Worm (Caenorhabditis elegans) whole organism, L3 larva: Measurements from ENCODE around the gene C09B9.1.

Experiments used
- ZK546.5 ChIP-seq: sonication (generic microtip); optimal IDR thresholded peaks from 2 replicates; lab custom pipeline; 2017; ENCODE audit warnings: missing biosample characterization, missing genetic modification characterization
- ama-1 ChIP-seq: fragments of 150-350 bp; optimal IDR thresholded peaks from 2 replicates; lab custom pipeline; 2018
- ceh-82 ChIP-seq: fragments of 150-350 bp; optimal IDR thresholded peaks from 2 replicates; lab custom pipeline; 2014; ENCODE audit warnings: missing biosample characterization, missing genetic modification characterization
- egl-27 ChIP-seq: sonication (generic microtip); optimal IDR thresholded peaks from 4 replicates; lab custom pipeline; 2017; ENCODE audit warnings: missing biosample characterization, missing genetic modification reagents, missing genetic modification characterization
- elt-1 ChIP-seq: fragments of 150-350 bp; optimal IDR thresholded peaks from 2 replicates; lab custom pipeline; 2014; ENCODE audit warnings: missing biosample characterization, missing genetic modification characterization
- jun-1 ChIP-seq: fragments of 150-350 bp; optimal IDR thresholded peaks from 2 replicates; lab custom pipeline; 2014; ENCODE audit warnings: missing biosample characterization, missing genetic modification reagents, missing genetic modification characterization
- mdl-1 ChIP-seq: fragments of 150-350 bp; optimal IDR thresholded peaks from 2 replicates; lab custom pipeline; 2014; ENCODE audit warnings: missing biosample characterization, missing genetic modification characterization
- nhr-77 ChIP-seq: fragments of 150-350 bp; optimal IDR thresholded peaks from 2 replicates; lab custom pipeline; 2014; ENCODE audit warnings: missing biosample characterization, missing genetic modification characterization
- pqm-1 ChIP-seq: fragments of 150-350 bp; optimal IDR thresholded peaks from 2 replicates; lab custom pipeline; 2017; ENCODE audit warnings: missing biosample characterization, missing genetic modification characterization, inconsistent platforms
- skn-1 ChIP-seq: fragments of 150-350 bp; optimal IDR thresholded peaks from 2 replicates; lab custom pipeline; 2014; ENCODE audit warnings: missing biosample characterization, missing genetic modification characterization
- unc-39 ChIP-seq: sonication (generic microtip); optimal IDR thresholded peaks from 4 replicates; lab custom pipeline; 2017; ENCODE audit warnings: missing biosample characterization, missing genetic modification characterization
- unc-62 ChIP-seq: fragments of 150-350 bp; sonication (generic microtip); optimal IDR thresholded peaks from 4 replicates; lab custom pipeline; 2014; ENCODE audit warnings: missing biosample characterization, missing genetic modification reagents, missing genetic modification characterization

- TF ChIP-seq pqm-1 (no peak), ama-1 (lab: Kevin White, UChicago) (no peak), jun-1 (tag; lab: Kevin White, UChicago) (no peak), ceh-82 (no peak), mdl-1 (tag; lab: Kevin White, UChicago) (no peak), nhr-77 (tag; lab: Kevin White, UChicago) (no peak), unc-39 (tag; lab: Kevin White, UChicago) (no peak), ZK546.5 (tag; lab: Kevin White, UChicago) (no peak), egl-27 (tag; lab: Kevin White, UChicago) (no peak), skn-1 (no peak), unc-62 (GFP tag; lab: Kevin White, UChicago) (no peak), elt-1 (tag; lab: Kevin White, UChicago) (no peak)
Measured at ce11 chrIV:5031346-5031745, 6.2 kb upstream of the C09B9.1 start.
